5 fruit fly cellular contexts compared by ENCODE assay signal in genomic region chr3L:1298509-1298908, dm6.
TF ChIP-seq lines count a peak whose summit lies in the region.

TSS of gene scf (plus strand) at chr3L:1298672.

- peak; percentile 33 for TF ChIP-seq CTCF in whole organism, embryonic (GFP tag; optimal IDR thresholded peaks at IDR 0.05; lab: Kevin White, UChicago)

TF ChIP-seq in whole organism, adult, 20 proteins besides CTCF, POLR2A, EP300 and RAD21:
- TF ChIP-seq kay (GFP tag; lab: Kevin White, UChicago; ENCODE audit: borderline replicate concordance) (no peak), bab1 (GFP tag; optimal IDR thresholded peaks at IDR 0.05; lab: Kevin White, UChicago) (peak; percentile 37)

TF ChIP-seq in whole organism, embryonic, 481 proteins besides CTCF, POLR2A, EP300 and RAD21 (continues in another document):
- TF ChIP-seq CG4854 (GFP tag; optimal IDR thresholded peaks at IDR 0.05; lab: Kevin White, UChicago) = no peak
- TF ChIP-seq gsb (GFP tag; IDR thresholded peaks at IDR 0.05; lab: Robert Waterston, UW) = 0 out of 2 replicates have a peak, but pooled peaks have one; percentile 28
- TF ChIP-seq Nf-YC (tag; optimal IDR thresholded peaks at IDR 0.05; lab: Kevin White, UChicago) = peak; percentile 19
- no peak for TF ChIP-seq slp2 (GFP tag; optimal IDR thresholded peaks at IDR 0.05; lab: Kevin White, UChicago)
- peak; percentile 17 for TF ChIP-seq CG10267 (tag; optimal IDR thresholded peaks at IDR 0.05; lab: Kevin White, UChicago)
- peak; percentile 53; the same call in 1 of the 2 replicates for TF ChIP-seq CG4360 (GFP tag; IDR thresholded peaks at IDR 0.05; lab: Robert Waterston, UW)
- 0 out of 2 replicates have a peak, but pooled peaks have one; percentile 13 for TF ChIP-seq rib (GFP tag; IDR thresholded peaks at IDR 0.05; lab: Robert Waterston, UW)
- TF ChIP-seq Aef1 (GFP tag; IDR thresholded peaks at IDR 0.05; lab: Robert Waterston, UW) = 0 out of 3 replicates have a peak, but pooled peaks have one; percentile 24
- TF ChIP-seq HmgZ (tag; optimal IDR thresholded peaks at IDR 0.05; lab: Kevin White, UChicago) = peak; percentile 26
- peak; percentile 63; the same call in 2 of the 4 replicates for TF ChIP-seq chinmo (GFP tag; IDR thresholded peaks at IDR 0.05; lab: Robert Waterston, UW; ENCODE audit: partially characterized antibody)
- 0 out of 2 replicates have a peak, but pooled peaks have one; percentile 34 for TF ChIP-seq CG14014 (GFP tag; IDR thresholded peaks at IDR 0.05; lab: Robert Waterston, UW)
- peak; percentile 44; the same call in 1 of the 3 replicates for TF ChIP-seq vnd (GFP tag; IDR thresholded peaks at IDR 0.05; lab: Robert Waterston, UW; ENCODE audit: partially characterized antibody)
- peak; percentile 40 for TF ChIP-seq sug (tag; optimal IDR thresholded peaks at IDR 0.05; lab: Kevin White, UChicago)
- TF ChIP-seq gro (GFP tag; optimal IDR thresholded peaks at IDR 0.05; lab: Kevin White, UChicago) = peak; percentile 60
- peak; percentile 13 for TF ChIP-seq CG18262 (tag; optimal IDR thresholded peaks at IDR 0.05; lab: Kevin White, UChicago)
- peak; percentile 48 for TF ChIP-seq CG3847 (GFP tag; IDR thresholded peaks at IDR 0.05; lab: Robert Waterston, UW)
- peak; percentile 27; the same call in 1 of the 2 replicates for TF ChIP-seq amos (GFP tag; IDR thresholded peaks at IDR 0.05; lab: Robert Waterston, UW; ENCODE audit: partially characterized antibody)
- peak; percentile 20 for TF ChIP-seq Myb (GFP tag; optimal IDR thresholded peaks at IDR 0.05; lab: Kevin White, UChicago)

TF ChIP-seq in whole organism, prepupa, 60 proteins besides CTCF, POLR2A, EP300 and RAD21:
- TF ChIP-seq eg (GFP tag; IDR thresholded peaks at IDR 0.05; lab: Robert Waterston, UW) (peak; percentile 38; the same call in 1 of the 3 replicates), topi (GFP tag; optimal IDR thresholded peaks at IDR 0.05; lab: Kevin White, UChicago) (peak; percentile 8), Sox14 (GFP tag; optimal IDR thresholded peaks at IDR 0.05; lab: Kevin White, UChicago) (peak; percentile 4), esn (GFP tag; optimal IDR thresholded peaks at IDR 0.05; lab: Kevin White, UChicago) (peak; percentile 16), CG1621 (tag; optimal IDR thresholded peaks at IDR 0.05; lab: Kevin White, UChicago) (peak; percentile 38), svp (GFP tag; lab: Kevin White, UChicago) (peak; percentile 90), CG6808 (GFP tag; optimal IDR thresholded peaks at IDR 0.05; lab: Kevin White, UChicago) (peak; percentile 100), CG10669 (GFP tag; optimal IDR thresholded peaks at IDR 0.05; lab: Kevin White, UChicago) (no peak), CG3919 (GFP tag; optimal IDR thresholded peaks at IDR 0.05; lab: Kevin White, UChicago) (no peak)

TF ChIP-seq in whole organism, pupa, 21 proteins besides CTCF, POLR2A, EP300 and RAD21:
- TF ChIP-seq CG4496 (GFP tag; IDR thresholded peaks at IDR 0.05; lab: Robert Waterston, UW) (peak; percentile 18; the same call in 1 of the 3 replicates), Ets98B (GFP tag; IDR thresholded peaks at IDR 0.05; lab: Robert Waterston, UW) (peak; percentile 36; the same call in 1 of the 2 replicates), EcR (GFP tag; optimal IDR thresholded peaks at IDR 0.05; lab: Kevin White, UChicago) (peak; percentile 21), CG32121 (GFP tag; IDR thresholded peaks at IDR 0.05; lab: Robert Waterston, UW) (0 out of 2 replicates have a peak, but pooled peaks have one; percentile 16), gl (tag; optimal IDR thresholded peaks at IDR 0.05; lab: Kevin White, UChicago) (no peak), fd96Ca (GFP tag; IDR thresholded peaks at IDR 0.05; lab: Robert Waterston, UW) (no peak)

TF ChIP-seq in whole organism, wandering third instar larva, 38 proteins besides CTCF, POLR2A, EP300 and RAD21:
- no peak for TF ChIP-seq Abd-B (GFP tag; optimal IDR thresholded peaks at IDR 0.05; lab: Kevin White, UChicago)
- TF ChIP-seq pan (optimal IDR thresholded peaks at IDR 0.05; lab: Kevin White, UChicago) = no peak
- TF ChIP-seq jim (GFP tag; optimal IDR thresholded peaks at IDR 0.05; lab: Kevin White, UChicago) = no peak
- TF ChIP-seq N (GFP tag; optimal IDR thresholded peaks at IDR 0.05; lab: Kevin White, UChicago) = no peak
- TF ChIP-seq rgr (GFP tag; optimal IDR thresholded peaks at IDR 0.05; lab: Kevin White, UChicago) = no peak
- TF ChIP-seq dmrt93B (GFP tag; optimal IDR thresholded peaks at IDR 0.05; lab: Kevin White, UChicago) = no peak
- TF ChIP-seq fru (GFP tag; optimal IDR thresholded peaks at IDR 0.05; lab: Kevin White, UChicago) = peak; percentile 99
- TF ChIP-seq lola (GFP tag; optimal IDR thresholded peaks at IDR 0.05; lab: Kevin White, UChicago) = no peak
- no peak for TF ChIP-seq Hr78 (GFP tag; optimal IDR thresholded peaks at IDR 0.05; lab: Kevin White, UChicago)
- TF ChIP-seq Vsx2 (GFP tag; optimal IDR thresholded peaks at IDR 0.05; lab: Kevin White, UChicago; ENCODE audit: partially characterized antibody) = no peak
- TF ChIP-seq dl (GFP tag; optimal IDR thresholded peaks at IDR 0.05; lab: Kevin White, UChicago; ENCODE audit: insufficient read depth in 1 of 2, partially characterized antibody in 2 of 2) = no peak
- no peak for TF ChIP-seq GATAd (GFP tag; optimal IDR thresholded peaks at IDR 0.05; lab: Kevin White, UChicago)
- no peak for TF ChIP-seq Rel (GFP tag; optimal IDR thresholded peaks at IDR 0.05; lab: Kevin White, UChicago)
- peak; percentile 58 for TF ChIP-seq Rel (tag; optimal IDR thresholded peaks at IDR 0.05; lab: Kevin White, UChicago)
- TF ChIP-seq Dif (GFP tag; optimal IDR thresholded peaks at IDR 0.05; lab: Kevin White, UChicago; ENCODE audit: partially characterized antibody) = peak; percentile 57
- TF ChIP-seq HLH106 (tag; optimal IDR thresholded peaks at IDR 0.05; lab: Kevin White, UChicago) = no peak
- TF ChIP-seq woc (GFP tag; optimal IDR thresholded peaks at IDR 0.05; lab: Kevin White, UChicago) = peak; percentile 4
- TF ChIP-seq Hnf4 (GFP tag; optimal IDR thresholded peaks at IDR 0.05; lab: Kevin White, UChicago) = no peak
- TF ChIP-seq tai (GFP tag; optimal IDR thresholded peaks at IDR 0.05; lab: Kevin White, UChicago) = no peak
- no peak for TF ChIP-seq Hr83 (GFP tag; optimal IDR thresholded peaks at IDR 0.05; lab: Kevin White, UChicago; ENCODE audit: poor library complexity, severe bottlenecking)
- TF ChIP-seq Dfd (GFP tag; optimal IDR thresholded peaks at IDR 0.05; lab: Kevin White, UChicago) = no peak
- TF ChIP-seq sage (GFP tag; optimal IDR thresholded peaks at IDR 0.05; lab: Kevin White, UChicago) = no peak
- no peak for TF ChIP-seq foxo (GFP tag; optimal IDR thresholded peaks at IDR 0.05; lab: Kevin White, UChicago)
- no peak for TF ChIP-seq Jra (GFP tag; optimal IDR thresholded peaks at IDR 0.05; lab: Kevin White, UChicago)
- TF ChIP-seq sv (GFP tag; optimal IDR thresholded peaks at IDR 0.05; lab: Kevin White, UChicago) = no peak
- no peak for TF ChIP-seq Mio (GFP tag; optimal IDR thresholded peaks at IDR 0.05; lab: Kevin White, UChicago)
- TF ChIP-seq h (GFP tag; optimal IDR thresholded peaks at IDR 0.05; lab: Kevin White, UChicago) = no peak
- TF ChIP-seq Sp1 (GFP tag; optimal IDR thresholded peaks at IDR 0.05; lab: Kevin White, UChicago) = peak; percentile 22
- TF ChIP-seq OdsH (GFP tag; optimal IDR thresholded peaks at IDR 0.05; lab: Kevin White, UChicago) = no peak
- no peak for TF ChIP-seq ey (GFP tag; optimal IDR thresholded peaks at IDR 0.05; lab: Kevin White, UChicago)
- TF ChIP-seq CrebA (GFP tag; optimal IDR thresholded peaks at IDR 0.05; lab: Kevin White, UChicago; ENCODE audit: borderline replicate concordance) = no peak
- peak; percentile 63 for TF ChIP-seq Myc (optimal IDR thresholded peaks at IDR 0.05; lab: Kevin White, UChicago)
- no peak for TF ChIP-seq usp (GFP tag; optimal IDR thresholded peaks at IDR 0.05; lab: Kevin White, UChicago)
- no peak for TF ChIP-seq psq (GFP tag; optimal IDR thresholded peaks at IDR 0.05; lab: Kevin White, UChicago)
- TF ChIP-seq CG32264 (GFP tag; optimal IDR thresholded peaks at IDR 0.05; lab: Kevin White, UChicago) = no peak
- no peak for TF ChIP-seq dsf (GFP tag; optimal IDR thresholded peaks at IDR 0.05; lab: Kevin White, UChicago; ENCODE audit: borderline replicate concordance)
- TF ChIP-seq brk (GFP tag; optimal IDR thresholded peaks at IDR 0.05; lab: Kevin White, UChicago) = no peak
